Worm (Caenorhabditis elegans) whole organism, late embryonic: ENCODE data around the gene ncs-5.

ENCODE experiments used
- ceh-18 ChIP-seq: sonication (generic microtip); optimal IDR thresholded peaks from 2 replicates; lab custom pipeline; 2016; ENCODE audit warnings: missing genetic modification characterization, missing compliant biosample characterization
- ceh-24 ChIP-seq: sonication (generic microtip); optimal IDR thresholded peaks from 2 replicates; lab custom pipeline; 2016; ENCODE audit warnings: mild to moderate bottlenecking, missing genetic modification characterization, missing compliant biosample characterization
- ceh-45 ChIP-seq: fragments of 200-800 bp; sonication (Bioruptor generic); IDR thresholded peaks from 2 replicates; pipeline ENCODE4 v1.3.6; 2022; ENCODE audit warnings: missing genetic modification reagents, missing genetic modification characterization, missing compliant biosample characterization
- dve-1 ChIP-seq: sonication (generic microtip); optimal IDR thresholded peaks from 2 replicates; lab custom pipeline; 2017; ENCODE audit warnings: antibody characterized with exemption, mild to moderate bottlenecking, missing genetic modification characterization, missing compliant biosample characterization
- eyg-1 ChIP-seq: sonication (generic microtip); optimal IDR thresholded peaks from 2 replicates; lab custom pipeline; 2016; ENCODE audit warnings: missing genotype, missing genetic modification characterization, missing compliant biosample characterization
- nhr-11 ChIP-seq: fragments of 150-350 bp; optimal IDR thresholded peaks from 2 replicates; lab custom pipeline; 2014; ENCODE audit warnings: missing biosample characterization, missing genetic modification characterization
- pag-3 ChIP-seq: sonication (generic microtip); optimal IDR thresholded peaks from 2 replicates; lab custom pipeline; 2016; ENCODE audit warnings: missing compliant biosample characterization, missing genetic modification characterization, borderline replicate concordance
- pha-2 ChIP-seq: sonication (generic microtip); optimal IDR thresholded peaks from 2 replicates; lab custom pipeline; 2017; ENCODE audit warnings: mild to moderate bottlenecking, missing genetic modification characterization, missing compliant biosample characterization
- sdc-2 ChIP-seq: sonication (generic microtip); optimal IDR thresholded peaks from 2 replicates; lab custom pipeline; 2016; ENCODE audit warnings: missing genotype, missing genetic modification characterization, missing compliant biosample characterization
- sox-4 ChIP-seq: sonication (generic microtip); optimal IDR thresholded peaks from 2 replicates; lab custom pipeline; 2017; ENCODE audit warnings: mild to moderate bottlenecking, missing genetic modification characterization, inconsistent platforms, missing compliant biosample characterization

ncs-5 gene

DNA sequence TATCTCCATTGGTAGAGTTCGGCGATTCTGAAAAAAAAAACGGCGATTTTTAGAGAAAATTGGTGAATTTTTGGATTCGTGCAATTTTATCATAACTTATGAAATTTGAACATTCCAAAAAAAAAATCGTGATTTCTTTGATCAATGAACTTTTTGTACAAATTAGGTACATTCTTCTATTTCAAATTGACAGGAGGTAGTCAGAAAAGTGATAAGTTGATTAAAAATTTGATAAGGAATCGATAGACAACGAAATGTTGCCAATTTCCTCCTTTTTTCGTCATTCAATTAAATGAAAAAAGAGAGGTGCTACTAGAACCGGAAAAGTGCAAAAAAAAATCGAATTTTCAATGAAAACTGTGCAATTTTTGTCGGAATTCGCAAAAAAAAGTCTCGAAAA lies 51.4 kb downstream of the ncs-5 start:
- TF ChIP-seq sdc-2 (no peak), ceh-45 (GFP tag; lab: Robert Waterston, UW) (no peak), sox-4 (tag; lab: Kevin White, UChicago) (no peak), nhr-11 (no peak), ceh-18 (no peak), pha-2 (tag; lab: Kevin White, UChicago) (no peak), eyg-1 (no peak)
- TF ChIP-seq, all 69 proteins: peak for 0

DNA sequence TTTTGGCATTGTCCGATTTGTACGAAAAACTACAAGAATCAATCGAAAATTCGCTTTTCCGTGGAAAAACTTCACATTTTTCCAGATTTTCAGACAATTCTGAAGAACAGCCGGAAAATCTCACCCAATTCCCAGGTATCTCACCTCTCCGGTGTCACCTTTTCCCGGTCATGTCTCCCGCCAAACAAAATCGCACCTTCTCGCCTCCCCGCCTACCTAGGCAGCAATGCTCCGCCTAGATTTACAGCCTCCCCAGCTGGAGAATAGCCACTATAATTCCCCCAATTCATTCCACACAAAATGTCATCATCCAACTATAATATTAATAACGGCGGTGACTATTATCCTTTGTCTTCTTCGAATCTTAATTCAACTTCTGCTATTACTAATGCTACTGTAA lies 54.3 kb downstream of the ncs-5 start, which contains the start of gene ceh-51:
ceh-51 (plus strand) TSS at position 301 of the 400 bp plus-strand sequence.
- peak; percentile 25 for TF ChIP-seq pag-3 (tag; lab: Kevin White, UChicago)
- no peak for TF ChIP-seq dve-1 (tag; lab: Kevin White, UChicago)
- no peak for TF ChIP-seq ceh-24
- no peak for TF ChIP-seq sox-4 (tag; lab: Kevin White, UChicago)
- TF ChIP-seq, all 69 proteins: peak for 1
